Fruit fly (Drosophila melanogaster) Kc167 (cell line): ENCODE measurements around the gene CG32797.

Experiments
- Sin3A ChIP-seq: fragments of >200 bp; optimal IDR thresholded peaks from 2 replicates; lab custom pipeline; 2018; ENCODE audit warnings: missing external identifiers
- h ChIP-seq: fragments of >200 bp; optimal IDR thresholded peaks from 3 replicates; lab custom pipeline; 2018; ENCODE audit warnings: missing external identifiers
- psq ChIP-seq: fragments of >200 bp; optimal IDR thresholded peaks from 2 replicates; lab custom pipeline; 2017; ENCODE audit warnings: missing external identifiers
- ttk ChIP-seq: sonication (Bioruptor generic); optimal IDR thresholded peaks from 2 replicates; lab custom pipeline; 2017; ENCODE audit warnings: missing external identifiers

- TF ChIP-seq psq (lab: Kevin White, UChicago) (no peak), ttk (lab: Kevin White, UChicago) (no peak), h (no peak), Sin3A (no peak)
Measured at dm6 chrX:2399438-2399837, 26.2 kb downstream of the CG32797 start.
